Fruit fly (Drosophila melanogaster) whole organism, prepupa: Measurements from ENCODE around the gene Sam-S.
A peak's percentile ranks its signal among the peaks of the same experiment; 100 is the strongest.

Experiments used
- Blimp-1 ChIP-seq: fragments of 200-800 bp; sonication (Bioruptor generic); optimal IDR thresholded peaks from 3 replicates; lab custom pipeline; 2017; ENCODE audit warnings: missing biosample characterization, missing genetic modification characterization, mild to moderate bottlenecking, moderate library complexity, missing genetic modification reagents
- CG11762 ChIP-seq: fragments of 200-800 bp; sonication (Bioruptor generic); optimal IDR thresholded peaks from 3 replicates; lab custom pipeline; 2016; ENCODE audit warnings: missing biosample characterization, missing genetic modification characterization; ENCODE audit not compliant: insufficient read depth
- CG15336 ChIP-seq: fragments of 200-800 bp; sonication (Bioruptor generic); IDR thresholded peaks from 2 replicates; pipeline ENCODE4 v1.3.6; 2022; ENCODE audit warnings: missing biosample characterization, missing genetic modification characterization
- CG16779 ChIP-seq: fragments of 200-800 bp; sonication (Bioruptor generic); optimal IDR thresholded peaks from 3 replicates; lab custom pipeline; 2017; ENCODE audit warnings: missing biosample characterization, mild to moderate bottlenecking, missing genetic modification characterization
- CG31627 ChIP-seq: fragments of 200-800 bp; sonication (Bioruptor generic); optimal IDR thresholded peaks from 3 replicates; lab custom pipeline; 2016; ENCODE audit warnings: missing biosample characterization, missing genetic modification characterization
- CG32006 ChIP-seq: fragments of 200-800 bp; sonication (Bioruptor generic); optimal IDR thresholded peaks from 3 replicates; lab custom pipeline; 2017; ENCODE audit warnings: missing biosample characterization, mild to moderate bottlenecking, missing genetic modification characterization
- CG6163 ChIP-seq: fragments of 200-800 bp; sonication (Bioruptor generic); IDR thresholded peaks from 3 replicates; pipeline ENCODE4 v1.3.6; 2022; ENCODE audit warnings: missing biosample characterization, missing genetic modification characterization
- CG6276 ChIP-seq: fragments of 200-800 bp; sonication (Bioruptor generic); optimal IDR thresholded peaks from 2 replicates; lab custom pipeline; 2017; ENCODE audit warnings: missing biosample characterization, mild to moderate bottlenecking, missing genetic modification characterization
- CG6792 ChIP-seq: fragments of 200-800 bp; sonication (Bioruptor generic); optimal IDR thresholded peaks from 3 replicates; lab custom pipeline; 2016; ENCODE audit warnings: missing biosample characterization, missing genetic modification characterization
- CG7368 ChIP-seq: fragments of 200-800 bp; sonication (Bioruptor generic); optimal IDR thresholded peaks from 3 replicates; lab custom pipeline; 2016; ENCODE audit warnings: missing biosample characterization, missing genetic modification characterization
- CG8119 ChIP-seq: fragments of 200-800 bp; sonication (Bioruptor generic); IDR thresholded peaks from 3 replicates; pipeline ENCODE4 v1.3.6; 2022; ENCODE audit warnings: missing biosample characterization, missing genetic modification characterization
- CG8319 ChIP-seq: fragments of 200-800 bp; sonication (Bioruptor generic); optimal IDR thresholded peaks from 3 replicates; lab custom pipeline; 2016; ENCODE audit warnings: missing biosample characterization, missing genetic modification characterization
- Eip78C ChIP-seq: fragments of 200-800 bp; sonication (Bioruptor generic); peaks from one replicate; lab custom pipeline; 2016; ENCODE audit warnings: missing biosample characterization, missing genetic modification characterization
- Ets21C ChIP-seq: fragments of 200-800 bp; sonication (Bioruptor generic); optimal IDR thresholded peaks from 3 replicates; lab custom pipeline; 2016; ENCODE audit warnings: missing biosample characterization, missing genetic modification characterization
- Gug ChIP-seq: fragments of 200-800 bp; sonication (Bioruptor generic); IDR thresholded peaks from 2 replicates; pipeline ENCODE4 v1.3.6; 2022; ENCODE audit warnings: missing biosample characterization, missing genetic modification characterization
- Hr4 ChIP-seq: fragments of 200-800 bp; sonication (Bioruptor generic); optimal IDR thresholded peaks from 3 replicates; lab custom pipeline; 2016; ENCODE audit warnings: missing biosample characterization, missing genetic modification characterization
- Lpt ChIP-seq: fragments of 200-800 bp; sonication (Bioruptor generic); optimal IDR thresholded peaks from 3 replicates; lab custom pipeline; 2016; ENCODE audit warnings: missing biosample characterization, missing genetic modification characterization
- OdsH ChIP-seq: fragments of 200-800 bp; sonication (Bioruptor generic); optimal IDR thresholded peaks from 3 replicates; lab custom pipeline; 2016; ENCODE audit warnings: missing biosample characterization, missing genetic modification characterization
- Smox ChIP-seq: fragments of 200-800 bp; sonication (Bioruptor generic); optimal IDR thresholded peaks from 3 replicates; lab custom pipeline; 2016; ENCODE audit warnings: missing biosample characterization, missing genetic modification characterization
- Sox102F ChIP-seq: fragments of 200-800 bp; sonication (Bioruptor generic); optimal IDR thresholded peaks from 2 replicates; lab custom pipeline; 2016; ENCODE audit warnings: missing biosample characterization, mild to moderate bottlenecking, missing genetic modification characterization
- Sox14 ChIP-seq: fragments of 200-800 bp; sonication (Bioruptor generic); optimal IDR thresholded peaks from 3 replicates; lab custom pipeline; 2016; ENCODE audit warnings: missing biosample characterization, missing genetic modification characterization
- dac ChIP-seq: fragments of 200-800 bp; sonication (Bioruptor generic); optimal IDR thresholded peaks from 2 replicates; lab custom pipeline; 2017; ENCODE audit warnings: missing biosample characterization, mild to moderate bottlenecking, missing genetic modification characterization
- dsx ChIP-seq: fragments of 200-800 bp; optimal IDR thresholded peaks from 3 replicates; lab custom pipeline; 2019; ENCODE audit warnings: missing biosample characterization, mild to moderate bottlenecking, missing genetic modification characterization, moderate library complexity; ENCODE audit not compliant: poor library complexity, severe bottlenecking
- fd85E ChIP-seq: fragments of 200-800 bp; sonication (Bioruptor generic); optimal IDR thresholded peaks from 3 replicates; lab custom pipeline; 2016; ENCODE audit warnings: missing biosample characterization, missing genetic modification characterization
- fkh ChIP-seq: fragments of 200-800 bp; sonication (Bioruptor generic); optimal IDR thresholded peaks from 3 replicates; lab custom pipeline; 2017; ENCODE audit warnings: missing biosample characterization, mild to moderate bottlenecking, missing genetic modification characterization, moderate library complexity
- lz ChIP-seq: fragments of 200-800 bp; sonication (Bioruptor generic); optimal IDR thresholded peaks from 3 replicates; lab custom pipeline; 2016; ENCODE audit warnings: missing biosample characterization, missing genetic modification characterization
- pdm3 ChIP-seq: fragments of 200-800 bp; sonication (Bioruptor generic); optimal IDR thresholded peaks from 3 replicates; lab custom pipeline; 2016; ENCODE audit warnings: missing biosample characterization, missing genetic modification characterization
- ss ChIP-seq, 2 experiments: fragments of 200-800 bp; sonication (Bioruptor generic); optimal IDR thresholded peaks; 2 replicates in 1 of 2; 3 replicates in 1 of 2; lab custom pipeline; 2017 to 2018; ENCODE audit warnings: mild to moderate bottlenecking in 2 of 2, missing biosample characterization in 2 of 2, missing genetic modification characterization in 2 of 2, moderate library complexity in 1 of 2
- svp ChIP-seq: fragments of 200-800 bp; sonication (Bioruptor generic); peaks from one replicate; lab custom pipeline; 2016; ENCODE audit warnings: missing biosample characterization, missing genetic modification characterization
- vri ChIP-seq: fragments of 200-800 bp; sonication (Bioruptor generic); optimal IDR thresholded peaks from 3 replicates; lab custom pipeline; 2016; ENCODE audit warnings: missing biosample characterization, mild to moderate bottlenecking, missing genetic modification characterization

The Sam-S gene

DNA sequence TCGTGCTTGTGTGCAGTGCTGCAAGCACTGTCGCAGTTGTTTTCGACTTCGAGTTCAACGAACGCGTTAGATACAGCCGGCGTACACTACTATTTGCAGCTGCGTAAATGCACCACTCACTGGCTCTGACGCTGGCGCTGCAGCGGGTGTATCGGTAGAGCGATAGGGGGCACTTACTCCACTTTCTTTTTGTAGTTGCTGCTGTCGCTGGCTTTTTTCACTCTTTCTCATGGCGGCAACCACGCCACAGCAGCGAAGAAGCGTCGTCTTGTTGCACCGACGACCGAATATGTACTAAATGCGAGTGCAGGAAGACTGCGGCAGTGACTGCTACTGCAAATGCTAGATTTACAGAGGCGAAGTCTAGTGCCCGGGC is 14.7 kb downstream of the Sam-S start, which contains the start of gene CG4822:
TSS of gene CG4822 (minus strand) at position 299 of the 376 bp plus-strand sequence.
- TF ChIP-seq CG6792 (GFP tag; lab: Kevin White, UChicago) (no peak), Lpt (GFP tag; lab: Kevin White, UChicago) (peak; percentile 80), Gug (GFP tag; lab: Robert Waterston, UW) (no peak), dsx (GFP tag; lab: Kevin White, UChicago) (no peak), Sox14 (GFP tag; lab: Kevin White, UChicago) (no peak), CG6163 (peak; percentile 58; the same call in 2 of the 3 replicates), CG8119 (GFP tag; lab: Robert Waterston, UW) (peak; percentile 61; the same call in 2 of the 3 replicates), OdsH (no peak), ss (GFP tag; optimal IDR thresholded peaks at IDR 0.05; lab: Kevin White, UChicago) (peak; percentile 10 to 23), CG8319 (GFP tag; lab: Kevin White, UChicago) (no peak), CG15336 (GFP tag; lab: Robert Waterston, UW) (peak; percentile 52; the same call in 1 of the 2 replicates), fd85E (GFP tag; lab: Kevin White, UChicago) (no peak), pdm3 (GFP tag; lab: Kevin White, UChicago) (no peak), fkh (GFP tag; lab: Kevin White, UChicago) (peak; percentile 30), Sox102F (no peak), dac (no peak), Smox (GFP tag; lab: Kevin White, UChicago) (no peak), CG6276 (no peak), CG11762 (GFP tag; lab: Kevin White, UChicago) (no peak), CG31627 (GFP tag; lab: Kevin White, UChicago) (no peak), Hr4 (GFP tag; lab: Kevin White, UChicago) (no peak), CG16779 (tag; lab: Kevin White, UChicago) (peak; percentile 44)
- TF ChIP-seq, all 60 proteins: peak for 7

DNA sequence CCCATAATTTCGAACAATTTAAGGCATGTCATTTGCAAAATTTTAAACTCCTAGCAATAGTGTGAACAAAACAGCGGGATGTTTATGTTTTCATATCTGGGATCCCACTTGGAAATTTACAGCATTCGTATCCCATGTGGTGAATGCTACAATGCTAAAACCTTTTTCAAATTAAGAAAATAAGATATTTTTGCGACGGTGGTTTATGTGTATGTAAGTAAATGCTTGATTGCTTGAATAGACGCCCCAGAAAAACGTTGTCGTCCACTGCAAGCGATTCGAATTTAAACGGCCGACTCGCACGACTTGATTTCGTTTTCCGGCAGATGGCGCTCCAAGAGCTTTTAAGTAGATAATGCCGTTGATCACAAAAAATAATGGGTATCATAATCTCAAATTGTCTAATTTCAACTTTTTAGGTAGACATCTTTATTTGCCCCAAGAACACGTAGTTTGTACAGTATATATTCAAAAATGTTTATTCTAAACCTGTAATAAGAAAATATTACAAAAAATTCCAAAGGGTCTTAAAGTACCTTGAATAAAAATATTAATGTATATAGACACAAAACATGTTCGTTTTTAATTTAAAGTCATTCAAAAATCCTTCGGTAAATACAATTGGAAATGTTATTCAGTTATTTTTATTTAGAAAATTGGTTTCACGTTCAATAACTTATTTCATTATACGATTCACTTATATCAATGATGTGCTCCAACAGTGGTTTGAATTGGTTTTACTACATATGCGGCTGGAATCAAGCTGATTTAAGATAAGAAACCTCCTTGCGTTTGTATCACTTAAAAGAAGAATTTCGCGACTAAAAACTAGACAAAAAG is 15.7 kb downstream of the Sam-S start:
- TF ChIP-seq Blimp-1 (no peak), Eip78C (GFP tag; lab: Kevin White, UChicago) (peak; percentile 68)

DNA sequence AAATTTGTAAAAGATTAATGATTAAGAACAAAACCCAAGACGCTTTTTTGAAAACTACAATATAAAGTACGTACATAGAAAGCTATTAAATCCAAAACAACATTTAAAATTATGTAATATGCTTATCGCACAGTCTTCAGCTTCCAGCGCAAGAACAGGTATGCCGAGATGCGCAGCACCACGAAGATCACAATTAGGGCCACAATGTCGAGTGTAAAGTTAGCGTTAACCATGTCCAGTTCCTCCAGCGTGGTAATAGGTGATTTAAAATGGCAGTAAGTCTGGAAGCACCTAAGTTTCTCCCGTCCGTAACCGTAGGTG is 16.3 kb downstream of the Sam-S start:
- TF ChIP-seq CG7368 (GFP tag; lab: Kevin White, UChicago) (no peak), lz (GFP tag; lab: Kevin White, UChicago) (no peak), Smox (GFP tag; lab: Kevin White, UChicago) (no peak), ss (GFP tag; optimal IDR thresholded peaks at IDR 0.05; lab: Kevin White, UChicago) (no peak), dsx (GFP tag; lab: Kevin White, UChicago) (no peak), fkh (GFP tag; lab: Kevin White, UChicago) (no peak), CG6792 (GFP tag; lab: Kevin White, UChicago) (no peak), Eip78C (GFP tag; lab: Kevin White, UChicago) (no peak), dac (no peak), CG15336 (GFP tag; lab: Robert Waterston, UW) (no peak)

DNA sequence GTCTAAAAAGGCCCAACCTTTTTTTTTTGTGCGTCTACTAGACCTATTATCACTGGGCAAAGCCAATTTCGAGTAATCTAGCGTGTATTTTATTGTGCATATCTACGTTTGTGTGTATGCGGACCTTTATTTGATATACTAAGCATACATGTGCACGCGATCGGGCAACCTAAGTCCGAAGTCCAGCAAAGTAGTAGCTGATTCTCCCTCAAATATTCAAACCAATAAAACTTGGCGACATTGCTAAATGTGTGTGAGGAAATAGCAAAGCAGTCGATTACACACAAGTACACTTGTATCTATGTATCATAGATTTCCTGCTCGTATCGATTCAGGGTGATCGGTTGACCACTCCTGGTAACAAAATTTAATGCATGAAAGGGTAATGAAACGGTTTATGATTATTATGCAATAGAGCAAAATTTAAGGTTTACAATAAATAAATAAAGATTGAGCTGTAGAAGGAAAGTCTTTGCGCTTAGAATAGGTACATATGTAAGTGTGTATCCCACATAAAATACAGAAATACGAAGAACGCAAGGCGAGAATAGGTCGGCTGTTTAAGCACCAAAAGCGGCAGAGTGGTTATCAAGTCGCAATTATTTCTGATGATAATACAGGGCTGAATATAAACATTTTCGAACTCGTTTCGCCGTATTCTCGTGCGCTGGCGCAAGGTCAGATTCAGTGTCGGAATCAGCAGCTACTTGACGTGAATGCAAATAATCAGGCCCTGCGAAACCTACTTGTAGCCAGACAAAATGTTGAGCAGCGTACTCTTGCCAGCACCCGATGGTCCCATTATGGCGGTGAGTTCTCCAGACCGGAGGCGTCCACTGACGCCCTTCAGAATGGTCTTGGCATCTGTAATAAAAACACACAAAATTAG is 18.9 kb downstream of the Sam-S start:
- no peak for TF ChIP-seq CG32006
- peak; percentile 7 for TF ChIP-seq fkh (GFP tag; lab: Kevin White, UChicago)
- TF ChIP-seq svp (GFP tag; lab: Kevin White, UChicago) = peak; percentile 91
- TF ChIP-seq Ets21C (GFP tag; lab: Kevin White, UChicago) = no peak
- peak; percentile 20 for TF ChIP-seq vri
- TF ChIP-seq dsx (GFP tag; lab: Kevin White, UChicago) = no peak
- TF ChIP-seq fd85E (GFP tag; lab: Kevin White, UChicago) = no peak
- TF ChIP-seq CG6276 = peak; percentile 41
- TF ChIP-seq Eip78C (GFP tag; lab: Kevin White, UChicago) = peak; percentile 60
- TF ChIP-seq, all 60 proteins: peak for 5
